Worm (Caenorhabditis elegans): ENCODE measurements around the gene rnp-3.

- TF ChIP-seq lin-15B (tag; optimal IDR thresholded peaks at IDR 0.05) (no peak), zag-1 (tag; optimal IDR thresholded peaks at IDR 0.05) (no peak), pha-4 (GFP tag; IDR thresholded peaks at IDR 0.05) (no peak), pha-4 (tag; optimal IDR thresholded peaks at IDR 0.05) (no peak), nhr-11 (tag; optimal IDR thresholded peaks at IDR 0.05) (no peak), ceh-28 (tag; optimal IDR thresholded peaks at IDR 0.05) (no peak), egl-27 (tag; optimal IDR thresholded peaks at IDR 0.05) (no peak), unc-39 (tag; optimal IDR thresholded peaks at IDR 0.05) (no peak), skn-1 (tag; optimal IDR thresholded peaks at IDR 0.05) (no peak), lin-39 (tag; optimal IDR thresholded peaks at IDR 0.05) (no peak), T20F7.1 (GFP tag; optimal IDR thresholded peaks at IDR 0.05) (no peak), ceh-82 (tag; optimal IDR thresholded peaks at IDR 0.05) (no peak), ama-1 (optimal IDR thresholded peaks at IDR 0.05) (no peak)
Measured at ce11 chrIV:4207088-4207487, 33.2 kb downstream of the rnp-3 start, which contains the start of gene osgn-1.
